Worm (Caenorhabditis elegans): ENCODE results near the gene mstr-2.

DNA sequence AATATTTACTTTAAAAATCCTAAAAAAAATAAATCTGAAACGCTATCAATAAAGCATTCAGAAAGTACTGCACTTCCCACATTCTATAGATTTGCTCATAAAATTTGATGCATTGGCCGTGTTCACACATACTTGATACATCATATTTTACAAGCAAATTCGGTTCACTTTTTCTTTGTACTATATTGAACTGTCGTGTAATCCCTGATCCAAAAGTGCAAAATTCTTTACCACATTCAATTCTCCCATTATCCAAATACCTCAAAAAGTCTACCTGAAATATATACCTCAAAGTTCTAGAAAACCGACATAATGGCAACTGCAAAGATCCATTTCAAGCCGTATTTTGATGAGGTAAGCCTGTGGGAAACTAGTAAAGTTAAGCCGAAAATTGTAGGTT lies 27.1 kb upstream of the mstr-2 start, which contains the start of gene nex-3:
- TF ChIP-seq ama-1 (optimal IDR thresholded peaks at IDR 0.05) = no peak
- no peak for TF ChIP-seq tra-4 (tag; optimal IDR thresholded peaks at IDR 0.05)
